Worm (Caenorhabditis elegans) whole organism, young adult: ENCODE results near the gene ZK550.2.

Experiments used
- B0261.1 ChIP-seq: sonication (generic microtip); optimal IDR thresholded peaks from 2 replicates; lab custom pipeline; 2016; ENCODE audit warnings: mild to moderate bottlenecking, missing genetic modification characterization, moderate library complexity, missing compliant biosample characterization
- F10E7.11 ChIP-seq: sonication (generic microtip); optimal IDR thresholded peaks from 2 replicates; lab custom pipeline; 2017; ENCODE audit warnings: mild to moderate bottlenecking, missing genetic modification characterization, moderate library complexity, missing compliant biosample characterization
- F23B12.7 ChIP-seq: sonication (generic microtip); optimal IDR thresholded peaks from 2 replicates; lab custom pipeline; 2017; ENCODE audit warnings: missing genetic modification characterization, mild to moderate bottlenecking, missing compliant biosample characterization, antibody characterized with exemption, moderate library complexity; ENCODE audit not compliant: insufficient read depth
- F33H1.4 ChIP-seq: fragments of 200-800 bp; sonication (Bioruptor generic); IDR thresholded peaks from 2 replicates; pipeline ENCODE4 v1.3.6; 2022; ENCODE audit warnings: missing genetic modification reagents, missing genetic modification characterization, missing compliant biosample characterization
- F37B4.10 ChIP-seq: fragments of 200-800 bp; sonication (Bioruptor generic); IDR thresholded peaks from 2 replicates; pipeline ENCODE4 v1.3.6; 2022; ENCODE audit warnings: missing genetic modification characterization, missing compliant biosample characterization
- F55B11.4 ChIP-seq: sonication (generic microtip); optimal IDR thresholded peaks from 2 replicates; lab custom pipeline; 2016; ENCODE audit warnings: missing compliant biosample characterization, missing genetic modification characterization, borderline replicate concordance; ENCODE audit not compliant: insufficient read depth
- Y67H2A.10 ChIP-seq: fragments of 200-800 bp; sonication (Bioruptor generic); conservative IDR thresholded peaks from 2 replicates; pipeline ENCODE4 v1.3.6; 2022; ENCODE audit warnings: missing genetic modification reagents, missing genetic modification characterization, missing compliant biosample characterization
- Y79H2A.3 ChIP-seq: fragments of 200-800 bp; sonication (Bioruptor generic); conservative IDR thresholded peaks from 2 replicates; pipeline ENCODE4 v1.3.6; 2022; ENCODE audit warnings: missing genetic modification reagents, missing genetic modification characterization, missing compliant biosample characterization
- aptf-2 ChIP-seq: fragments of 200-800 bp; sonication (Bioruptor generic); conservative IDR thresholded peaks from 2 replicates; pipeline ENCODE4 v1.3.6; 2022; ENCODE audit warnings: missing genetic modification reagents, missing genetic modification characterization, missing compliant biosample characterization
- aptf-3 ChIP-seq: fragments of 200-800 bp; sonication (Bioruptor generic); IDR thresholded peaks from 2 replicates; pipeline ENCODE4 v1.3.6; 2022; ENCODE audit warnings: missing genetic modification characterization, missing compliant biosample characterization
- attf-3 ChIP-seq: fragments of 200-800 bp; sonication (Bioruptor generic); conservative IDR thresholded peaks from 2 replicates; pipeline ENCODE4 v1.3.6; 2022; ENCODE audit warnings: missing genetic modification reagents, missing genetic modification characterization, missing compliant biosample characterization
- attf-5 ChIP-seq: fragments of 200-800 bp; sonication (Bioruptor generic); optimal IDR thresholded peaks from 2 replicates; lab custom pipeline; 2018; ENCODE audit warnings: mild to moderate bottlenecking, missing genetic modification characterization, missing compliant biosample characterization
- ccch-3 ChIP-seq: fragments of 200-800 bp; sonication (Bioruptor generic); optimal IDR thresholded peaks from 2 replicates; lab custom pipeline; 2018; ENCODE audit warnings: mild to moderate bottlenecking, missing genetic modification characterization, missing compliant biosample characterization
- cebp-1 ChIP-seq, 2 experiments: fragments of 200-800 bp in 1 of 2; sonication (Bioruptor generic) in 1 of 2; sonication (generic microtip) in 1 of 2; IDR thresholded peaks in 1 of 2; optimal IDR thresholded peaks in 1 of 2; 2 replicates each; pipeline versions ENCODE4 v1.3.6 to Lab custom; 2017 to 2022; ENCODE audit warnings: missing compliant biosample characterization in 2 of 2, missing genetic modification characterization in 2 of 2, mild to moderate bottlenecking in 1 of 2, missing genetic modification reagents in 1 of 2, moderate library complexity in 1 of 2
- ceh-27 ChIP-seq: fragments of 200-800 bp; sonication (Bioruptor generic); optimal IDR thresholded peaks from 2 replicates; lab custom pipeline; 2018; ENCODE audit warnings: mild to moderate bottlenecking, missing genetic modification characterization, moderate library complexity, missing compliant biosample characterization
- ceh-58 ChIP-seq: fragments of 200-800 bp; sonication (Bioruptor generic); IDR thresholded peaks from 2 replicates; pipeline ENCODE4 v1.3.6; 2022; ENCODE audit warnings: missing genetic modification characterization, missing compliant biosample characterization
- ceh-91 ChIP-seq: fragments of 200-800 bp; sonication (Bioruptor generic); IDR thresholded peaks from 2 replicates; pipeline ENCODE4 v1.3.6; 2022; ENCODE audit warnings: missing genetic modification reagents, missing genetic modification characterization, missing compliant biosample characterization
- die-1 ChIP-seq: sonication (generic microtip); optimal IDR thresholded peaks from 2 replicates; lab custom pipeline; 2016; ENCODE audit warnings: missing genotype, mild to moderate bottlenecking, missing genetic modification characterization, missing compliant biosample characterization
- dox-1 ChIP-seq: fragments of 200-800 bp; sonication (Bioruptor generic); IDR thresholded peaks from 2 replicates; pipeline ENCODE4 v1.3.6; 2022; ENCODE audit warnings: missing genetic modification reagents, missing genetic modification characterization, missing compliant biosample characterization
- ekl-4 ChIP-seq: fragments of 200-800 bp; sonication (Bioruptor generic); IDR thresholded peaks from 2 replicates; pipeline ENCODE4 v1.3.6; 2022; ENCODE audit warnings: missing genetic modification reagents, missing genetic modification characterization, missing compliant biosample characterization
- hlh-12 ChIP-seq: sonication (generic microtip); optimal IDR thresholded peaks from 2 replicates; lab custom pipeline; 2016; ENCODE audit warnings: missing genetic modification characterization, missing compliant biosample characterization
- lag-1 ChIP-seq: fragments of 200-800 bp; sonication (Bioruptor generic); IDR thresholded peaks from 2 replicates; pipeline ENCODE4 v1.3.6; 2022; ENCODE audit warnings: missing genetic modification reagents, missing genetic modification characterization, missing compliant biosample characterization
- lin-26 ChIP-seq: fragments of 200-800 bp; sonication (Bioruptor generic); IDR thresholded peaks from 2 replicates; pipeline ENCODE4 v1.3.6; 2022; ENCODE audit warnings: missing genetic modification reagents, missing genetic modification characterization, missing compliant biosample characterization
- lin-40 ChIP-seq: sonication (generic microtip); optimal IDR thresholded peaks from 2 replicates; lab custom pipeline; 2016; ENCODE audit warnings: missing genetic modification characterization, mild to moderate bottlenecking, missing compliant biosample characterization, missing genotype, missing genetic modification reagents
- lin-54 ChIP-seq: fragments of 200-800 bp; sonication (Bioruptor generic); optimal IDR thresholded peaks from 2 replicates; lab custom pipeline; 2018; ENCODE audit warnings: mild to moderate bottlenecking, missing genetic modification characterization, missing compliant biosample characterization
- madf-3 ChIP-seq: fragments of 200-800 bp; sonication (Bioruptor generic); IDR thresholded peaks from 2 replicates; pipeline ENCODE4 v1.3.6; 2022; ENCODE audit warnings: missing genetic modification reagents, missing genetic modification characterization, missing compliant biosample characterization
- madf-6 ChIP-seq: fragments of 200-800 bp; sonication (Bioruptor generic); IDR thresholded peaks from 2 replicates; pipeline ENCODE4 v1.3.6; 2022; ENCODE audit warnings: missing genetic modification reagents, missing genetic modification characterization, missing compliant biosample characterization
- madf-8 ChIP-seq: fragments of 200-800 bp; sonication (Bioruptor generic); conservative IDR thresholded peaks from 2 replicates; pipeline ENCODE4 v1.3.6; 2022; ENCODE audit warnings: missing genetic modification reagents, missing genetic modification characterization, missing compliant biosample characterization
- mcd-1 ChIP-seq: fragments of 200-800 bp; sonication (Bioruptor generic); IDR thresholded peaks from 2 replicates; pipeline ENCODE4 v1.3.6; 2022; ENCODE audit warnings: missing genetic modification reagents, missing genetic modification characterization, missing compliant biosample characterization
- nfya-2 ChIP-seq: fragments of 200-800 bp; sonication (Bioruptor generic); IDR thresholded peaks from 2 replicates; pipeline ENCODE4 v1.3.6; 2022; ENCODE audit warnings: missing genetic modification reagents, missing genetic modification characterization, missing compliant biosample characterization
- nfyb-1 ChIP-seq: fragments of 200-800 bp; sonication (Bioruptor generic); IDR thresholded peaks from 2 replicates; pipeline ENCODE4 v1.3.6; 2022; ENCODE audit warnings: missing genetic modification reagents, missing genetic modification characterization, missing compliant biosample characterization
- nhr-120 ChIP-seq: fragments of 200-800 bp; sonication (Bioruptor generic); IDR thresholded peaks from 2 replicates; pipeline ENCODE4 v1.3.6; 2022; ENCODE audit warnings: missing genetic modification characterization, missing compliant biosample characterization
- nhr-27 ChIP-seq: fragments of 200-800 bp; sonication (Bioruptor generic); optimal IDR thresholded peaks from 2 replicates; lab custom pipeline; 2018; ENCODE audit warnings: mild to moderate bottlenecking, missing genetic modification characterization, moderate library complexity, missing compliant biosample characterization
- snpc-4 ChIP-seq, 5 experiments: fragments of 150-350 bp in 1 of 5; sonication (generic microtip) in 4 of 5; optimal IDR thresholded peaks; 2 replicates each; lab custom pipeline; 2014 to 2018; ENCODE audit warnings: missing genetic modification characterization in 5 of 5, missing biosample characterization in 3 of 5, antibody characterized with exemption in 2 of 5, mild to moderate bottlenecking in 2 of 5, missing compliant biosample characterization in 2 of 5, missing genotype in 2 of 5, moderate library complexity in 2 of 5, missing genetic modification reagents in 1 of 5
- somi-1 ChIP-seq: fragments of 200-800 bp; sonication (Bioruptor generic); optimal IDR thresholded peaks from 2 replicates; lab custom pipeline; 2018; ENCODE audit warnings: mild to moderate bottlenecking, missing genetic modification characterization, missing compliant biosample characterization
- unc-130 ChIP-seq: sonication (generic microtip); optimal IDR thresholded peaks from 2 replicates; lab custom pipeline; 2016; ENCODE audit warnings: missing genetic modification reagents, missing genetic modification characterization, missing compliant biosample characterization
- unc-62 ChIP-seq: fragments of 150-350 bp; optimal IDR thresholded peaks from 2 replicates; lab custom pipeline; 2014; ENCODE audit warnings: missing biosample characterization, missing genetic modification reagents, missing genetic modification characterization
- zim-3 ChIP-seq: sonication (generic microtip); optimal IDR thresholded peaks from 2 replicates; lab custom pipeline; 2017; ENCODE audit warnings: mild to moderate bottlenecking, missing genetic modification characterization, moderate library complexity, missing compliant biosample characterization
- ztf-18 ChIP-seq: sonication (generic microtip); optimal IDR thresholded peaks from 2 replicates; lab custom pipeline; 2016; ENCODE audit warnings: missing genotype, mild to moderate bottlenecking, missing genetic modification characterization, missing compliant biosample characterization
- ztf-26 ChIP-seq: sonication (generic microtip); optimal IDR thresholded peaks from 2 replicates; lab custom pipeline; 2017; ENCODE audit warnings: missing genetic modification characterization, missing compliant biosample characterization
- ztf-6 ChIP-seq: fragments of 200-800 bp; sonication (Bioruptor generic); IDR thresholded peaks from 2 replicates; pipeline ENCODE4 v1.3.6; 2022; ENCODE audit warnings: missing genetic modification reagents, missing genetic modification characterization, missing compliant biosample characterization

The ZK550.2 gene

ce11 chrIV:17276705-17277458, 31.5 kb downstream of the ZK550.2 start, which contains the start of gene clec-196:
Gene clec-196, plus strand, starts transcription at chrIV:17276956.
- TF ChIP-seq lin-40, result no peak
- TF ChIP-seq snpc-4 (GFP tag; optimal IDR thresholded peaks at IDR 0.05; lab: Kevin White, UChicago), result no peak
- TF ChIP-seq snpc-4 (tag; optimal IDR thresholded peaks at IDR 0.05; lab: Kevin White, UChicago), result peak in 1 of 4 experiments; percentile 11
- TF ChIP-seq madf-6, result 0 out of 2 replicates have a peak, but pooled peaks have one; percentile 11
- TF ChIP-seq aptf-3 (GFP tag; lab: Robert Waterston, UW), result no peak
- no peak for TF ChIP-seq nhr-120 (GFP tag; lab: Robert Waterston, UW)
- no peak for TF ChIP-seq attf-3 (GFP tag; lab: Robert Waterston, UW)
- TF ChIP-seq attf-5, result no peak
- TF ChIP-seq madf-3 (GFP tag; lab: Robert Waterston, UW), result 0 out of 2 replicates have a peak, but pooled peaks have one; percentile 22
- TF ChIP-seq zim-3 (tag; lab: Kevin White, UChicago), result no peak
- TF ChIP-seq lag-1, result no peak
- TF ChIP-seq die-1 (tag; lab: Kevin White, UChicago), result no peak
- TF ChIP-seq F23B12.7 (tag; lab: Kevin White, UChicago), result no peak
- no peak for TF ChIP-seq F33H1.4 (GFP tag; lab: Robert Waterston, UW)
- no peak for TF ChIP-seq cebp-1 (GFP tag; IDR thresholded peaks at IDR 0.05; lab: Robert Waterston, UW)
- TF ChIP-seq cebp-1 (tag; optimal IDR thresholded peaks at IDR 0.05; lab: Kevin White, UChicago), result peak; percentile 14
- TF ChIP-seq ztf-18 (tag; lab: Kevin White, UChicago), result no peak
- peak; percentile 39 for TF ChIP-seq lin-54
- TF ChIP-seq ztf-26, result no peak
- no peak for TF ChIP-seq unc-130 (GFP tag; lab: Kevin White, UChicago)
- no peak for TF ChIP-seq ceh-27 (GFP tag; lab: Kevin White, UChicago)
- TF ChIP-seq ceh-91 (GFP tag; lab: Robert Waterston, UW), result no peak
- no peak for TF ChIP-seq ztf-6 (GFP tag; lab: Robert Waterston, UW)
- TF ChIP-seq Y67H2A.10 (GFP tag; lab: Robert Waterston, UW), result no peak
- no peak for TF ChIP-seq nfya-2 (GFP tag; lab: Robert Waterston, UW)
- TF ChIP-seq somi-1 (GFP tag; lab: Kevin White, UChicago), result no peak
- TF ChIP-seq ekl-4 (GFP tag; lab: Robert Waterston, UW), result 0 out of 2 replicates have a peak, but pooled peaks have one; percentile 7
- no peak for TF ChIP-seq F37B4.10
- no peak for TF ChIP-seq F10E7.11 (tag; lab: Kevin White, UChicago)
- TF ChIP-seq dox-1 (GFP tag; lab: Robert Waterston, UW), result no peak
- no peak for TF ChIP-seq F55B11.4 (tag; lab: Kevin White, UChicago)
- no peak for TF ChIP-seq hlh-12 (tag; lab: Kevin White, UChicago)
- no peak for TF ChIP-seq madf-8
- TF ChIP-seq ccch-3 (GFP tag; lab: Kevin White, UChicago), result no peak
- no peak for TF ChIP-seq unc-62

ce11 chrIV:17277459-17278173, 32.2 kb downstream of the ZK550.2 start:
- TF ChIP-seq nfyb-1 (peak; percentile 28; the same call in 1 of the 2 replicates), aptf-2 (GFP tag; lab: Robert Waterston, UW) (no peak), madf-3 (GFP tag; lab: Robert Waterston, UW) (0 out of 2 replicates have a peak, but pooled peaks have one; percentile 1), B0261.1 (tag; lab: Kevin White, UChicago) (no peak), Y79H2A.3 (GFP tag; lab: Robert Waterston, UW) (no peak), lin-26 (GFP tag; lab: Robert Waterston, UW) (0 out of 2 replicates have a peak, but pooled peaks have one; percentile 11), nhr-27 (tag; lab: Kevin White, UChicago) (no peak), ceh-58 (GFP tag; lab: Robert Waterston, UW) (0 out of 2 replicates have a peak, but pooled peaks have one; percentile 22), mcd-1 (GFP tag; lab: Robert Waterston, UW) (no peak), ccch-3 (GFP tag; lab: Kevin White, UChicago) (no peak)
